Fruit fly (Drosophila melanogaster): ENCODE measurements around the gene Pmi.
A peak's percentile ranks its signal among the peaks of the same experiment; 100 is the strongest.

The Pmi gene

DNA sequence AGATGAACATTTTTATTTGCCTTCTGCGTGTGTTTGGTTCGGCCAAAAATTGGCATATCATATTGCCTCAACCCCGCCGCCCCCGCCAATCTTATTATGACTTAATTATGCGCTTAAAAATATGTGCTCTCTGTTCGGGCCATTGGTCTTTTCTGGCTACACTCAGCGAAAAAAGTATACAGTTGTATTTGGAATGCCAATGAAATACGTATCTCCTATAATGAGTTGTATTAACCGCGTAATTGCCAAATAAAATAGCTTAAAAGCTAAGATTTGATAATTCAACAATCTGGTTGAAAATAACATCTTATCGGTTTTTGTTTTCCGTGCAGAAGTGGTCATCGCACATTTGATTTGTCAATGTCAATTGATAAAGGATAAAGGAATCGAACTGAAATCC, 40.2 kb downstream of the Pmi start (continued):
- TF ChIP-seq scrt (GFP tag; optimal IDR thresholded peaks at IDR 0.05) (no peak), CG8281 (tag; optimal IDR thresholded peaks at IDR 0.05) (no peak), Ets65A (GFP tag) (peak; percentile 87), dpn (GFP tag; optimal IDR thresholded peaks at IDR 0.05) (no peak), jing (GFP tag; optimal IDR thresholded peaks at IDR 0.05) (no peak), Meics (GFP tag; optimal IDR thresholded peaks at IDR 0.05) (peak; percentile 3), CG2116 (GFP tag; optimal IDR thresholded peaks at IDR 0.05) (no peak), CG14710 (tag; optimal IDR thresholded peaks at IDR 0.05) (no peak), CG31388 (GFP tag; optimal IDR thresholded peaks at IDR 0.05) (no peak), HLHmδ (GFP tag; optimal IDR thresholded peaks at IDR 0.05) (no peak), onecut (GFP tag; IDR thresholded peaks at IDR 0.05) (no peak), Bdp1 (GFP tag; optimal IDR thresholded peaks at IDR 0.05) (no peak), dan (GFP tag; IDR thresholded peaks at IDR 0.05) (no peak), CG17568 (GFP tag; optimal IDR thresholded peaks at IDR 0.05) (no peak), Drgx (GFP tag; IDR thresholded peaks at IDR 0.05) (no peak), zf30C (GFP tag; optimal IDR thresholded peaks at IDR 0.05) (peak; percentile 3), CG33213 (GFP tag; optimal IDR thresholded peaks at IDR 0.05) (no peak), Hmr (GFP tag; optimal IDR thresholded peaks at IDR 0.05) (no peak), grau (tag; optimal IDR thresholded peaks at IDR 0.05) (peak; percentile 7), prd (optimal IDR thresholded peaks at IDR 0.05) (no peak), prd (GFP tag; IDR thresholded peaks at IDR 0.05) (0 out of 3 replicates have a peak, but pooled peaks have one; percentile 42), Ada2b (GFP tag; IDR thresholded peaks at IDR 0.05) (no peak), tin (GFP tag; optimal IDR thresholded peaks at IDR 0.05) (no peak), CG2678 (tag; optimal IDR thresholded peaks at IDR 0.05) (peak; percentile 30), BtbVII (GFP tag; optimal IDR thresholded peaks at IDR 0.05) (no peak), CG17328 (GFP tag; IDR thresholded peaks at IDR 0.05) (peak; percentile 25; the same call in 1 of the 2 replicates), CG9609 (GFP tag; optimal IDR thresholded peaks at IDR 0.05) (no peak), Nf-YB (GFP tag; optimal IDR thresholded peaks at IDR 0.05) (no peak), tup (GFP tag; optimal IDR thresholded peaks at IDR 0.05) (no peak), CG4404 (GFP tag; IDR thresholded peaks at IDR 0.05) (no peak), CG8944 (GFP tag; optimal IDR thresholded peaks at IDR 0.05) (no peak), CG2120 (GFP tag; optimal IDR thresholded peaks at IDR 0.05) (peak; percentile 31), CG8290 (GFP tag; optimal IDR thresholded peaks at IDR 0.05) (no peak), CG8290 (tag; optimal IDR thresholded peaks at IDR 0.05) (peak in 1 of 2 experiments; percentile 40), vvl (GFP tag; IDR thresholded peaks at IDR 0.05) (peak; percentile 27; the same call in 1 of the 2 replicates), CG11560 (tag; IDR thresholded peaks at IDR 0.05) (no peak), Awh (GFP tag; IDR thresholded peaks at IDR 0.05) (no peak), CG4707 (GFP tag; optimal IDR thresholded peaks at IDR 0.05) (no peak), slbo (GFP tag; IDR thresholded peaks at IDR 0.05) (0 out of 2 replicates have a peak, but pooled peaks have one; percentile 33), hb (GFP tag; IDR thresholded peaks at IDR 0.05; ENCODE audit: partially characterized antibody) (no peak), chn (GFP tag; optimal IDR thresholded peaks at IDR 0.05) (no peak), CG1529 (GFP tag; optimal IDR thresholded peaks at IDR 0.05) (no peak), CG17829 (tag; optimal IDR thresholded peaks at IDR 0.05) (no peak), CG11695 (GFP tag; IDR thresholded peaks at IDR 0.05) (no peak), PHDP (tag; optimal IDR thresholded peaks at IDR 0.05) (peak; percentile 19), stwl (tag; optimal IDR thresholded peaks at IDR 0.05) (no peak), emc (GFP tag; optimal IDR thresholded peaks at IDR 0.05) (no peak), CG7928 (GFP tag; optimal IDR thresholded peaks at IDR 0.05) (no peak), ind (GFP tag; optimal IDR thresholded peaks at IDR 0.05) (no peak), unpg (GFP tag; optimal IDR thresholded peaks at IDR 0.05) (peak; percentile 7), CG15696 (tag; optimal IDR thresholded peaks at IDR 0.05) (no peak), Elba2 (GFP tag; optimal IDR thresholded peaks at IDR 0.05) (no peak), CG10267 (tag; optimal IDR thresholded peaks at IDR 0.05) (no peak)

Measured in whole organism, embryonic.